Worm (Caenorhabditis elegans) whole organism, L4 larva: ENCODE results near the gene F56A8.3.

Experiments used
- D1046.2 ChIP-seq: fragments of 200-800 bp; sonication (Bioruptor generic); IDR thresholded peaks from 2 replicates; pipeline ENCODE4 v1.3.6; 2022; ENCODE audit warnings: missing genetic modification characterization, missing compliant biosample characterization
- Y48G9A.11 ChIP-seq: fragments of 200-800 bp; sonication (Bioruptor generic); IDR thresholded peaks from 2 replicates; pipeline ENCODE4 v1.3.6; 2022; ENCODE audit warnings: missing genetic modification reagents, missing genetic modification characterization, missing compliant biosample characterization
- ama-1 ChIP-seq: fragments of 150-350 bp; optimal IDR thresholded peaks from 2 replicates; lab custom pipeline; 2014; ENCODE audit warnings: inconsistent platforms, mixed read lengths
- ctbp-1 ChIP-seq: fragments of 200-800 bp; sonication (Bioruptor generic); IDR thresholded peaks from 2 replicates; pipeline ENCODE4 v1.3.6; 2022; ENCODE audit warnings: missing genetic modification reagents, missing genetic modification characterization, missing compliant biosample characterization
- daf-16 ChIP-seq, 3 experiments: sonication (generic microtip); optimal IDR thresholded peaks; 2 replicates each; lab custom pipeline; 2016 to 2017; ENCODE audit warnings: missing genetic modification characterization in 3 of 3, missing genetic modification reagents in 3 of 3, mild to moderate bottlenecking in 2 of 3, missing compliant biosample characterization in 2 of 3, missing biosample characterization in 1 of 3, moderate library complexity in 1 of 3
- dve-1 ChIP-seq: sonication (generic microtip); optimal IDR thresholded peaks from 2 replicates; lab custom pipeline; 2017; ENCODE audit warnings: antibody characterized with exemption, mild to moderate bottlenecking, missing genetic modification characterization, missing compliant biosample characterization; ENCODE audit not compliant: insufficient read depth
- fkh-10 ChIP-seq: fragments of 150-350 bp; optimal IDR thresholded peaks from 2 replicates; lab custom pipeline; 2014; ENCODE audit warnings: missing biosample characterization, missing genetic modification reagents, missing genetic modification characterization
- gei-8 ChIP-seq: fragments of 200-800 bp; sonication (Bioruptor generic); optimal IDR thresholded peaks from 2 replicates; lab custom pipeline; 2018; ENCODE audit warnings: mild to moderate bottlenecking, missing genetic modification characterization, missing compliant biosample characterization
- hlh-30 ChIP-seq: sonication (generic microtip); optimal IDR thresholded peaks from 2 replicates; lab custom pipeline; 2017; ENCODE audit warnings: antibody characterized with exemption, mild to moderate bottlenecking, missing genetic modification characterization, missing compliant biosample characterization; ENCODE audit not compliant: insufficient read depth
- lsy-2 ChIP-seq, 2 experiments: fragments of 150-350 bp in 1 of 2; sonication (generic microtip) in 1 of 2; optimal IDR thresholded peaks; 2 replicates each; lab custom pipeline; 2014 to 2017; ENCODE audit warnings: missing biosample characterization in 2 of 2, missing genetic modification characterization in 2 of 2
- madf-5 ChIP-seq, 2 experiments: fragments of 200-800 bp; sonication (Bioruptor generic); IDR thresholded peaks; 2 replicates each; pipeline ENCODE4 v1.3.6; 2022; ENCODE audit warnings: missing compliant biosample characterization in 2 of 2, missing genetic modification characterization in 2 of 2
- mep-1 ChIP-seq: fragments of 150-350 bp; sonication (generic microtip); optimal IDR thresholded peaks from 3 replicates; lab custom pipeline; 2014; ENCODE audit warnings: missing biosample characterization, missing genetic modification characterization
- nhr-28 ChIP-seq: fragments of 150-350 bp; optimal IDR thresholded peaks from 2 replicates; lab custom pipeline; 2014; ENCODE audit warnings: missing biosample characterization, missing genetic modification characterization
- nhr-77 ChIP-seq: fragments of 150-350 bp; optimal IDR thresholded peaks from 2 replicates; lab custom pipeline; 2014; ENCODE audit warnings: missing biosample characterization, missing genetic modification characterization
- pqm-1 ChIP-seq: sonication (generic microtip); optimal IDR thresholded peaks from 2 replicates; lab custom pipeline; 2017; ENCODE audit warnings: missing biosample characterization, missing genetic modification characterization
- unc-39 ChIP-seq: sonication (generic microtip); optimal IDR thresholded peaks from 2 replicates; lab custom pipeline; 2017; ENCODE audit warnings: missing biosample characterization, missing genetic modification characterization

The F56A8.3 gene

ce11 chrIII:13307107-13307506 lies 50.4 kb downstream of the F56A8.3 start, which contains the start of the genes klp-19 and slc-36.1 (continued):
- no peak for TF ChIP-seq Y48G9A.11 (GFP tag; lab: Robert Waterston, UW)

- TF ChIP-seq unc-39 (tag; lab: Kevin White, UChicago), result no peak
- peak; percentile 69 for TF ChIP-seq hlh-30 (tag; lab: Kevin White, UChicago)
- peak; percentile 40 for TF ChIP-seq nhr-28 (tag; lab: Kevin White, UChicago)
- TF ChIP-seq mep-1 (tag; lab: Kevin White, UChicago), result peak; percentile 6
- TF ChIP-seq D1046.2 (GFP tag; lab: Robert Waterston, UW), result no peak
- peak; percentile 66 for TF ChIP-seq dve-1 (tag; lab: Kevin White, UChicago)
- no peak for TF ChIP-seq fkh-10 (GFP tag; lab: Kevin White, UChicago)
- no peak for TF ChIP-seq pqm-1 (tag; lab: Kevin White, UChicago)
- peak in 1 of 2 experiments; percentile 30 for TF ChIP-seq lsy-2 (tag; optimal IDR thresholded peaks at IDR 0.05; lab: Kevin White, UChicago)
- TF ChIP-seq nhr-77 (tag; lab: Kevin White, UChicago), result peak; percentile 67
- no peak for TF ChIP-seq madf-5 (GFP tag; IDR thresholded peaks at IDR 0.05; lab: Robert Waterston, UW)
- TF ChIP-seq ama-1 (lab: Kevin White, UChicago), result no peak
- TF ChIP-seq daf-16 (GFP tag; optimal IDR thresholded peaks at IDR 0.05; lab: Kevin White, UChicago), result no peak
- TF ChIP-seq daf-16 (tag; optimal IDR thresholded peaks at IDR 0.05; lab: Kevin White, UChicago), result peak; percentile 83
- TF ChIP-seq ctbp-1 (GFP tag; lab: Robert Waterston, UW), result no peak
- no peak for TF ChIP-seq gei-8 (GFP tag; lab: Kevin White, UChicago)
- TF ChIP-seq, all 104 proteins: peak for 7
Observed at ce11 chrIII:13310552-13310951, 53.9 kb downstream of the F56A8.3 start.
